Worm (Caenorhabditis elegans) whole organism, L1 larva: ENCODE data around the gene clec-185.

Experiments used
- C16A3.4 ChIP-seq: fragments of 150-350 bp; optimal IDR thresholded peaks from 2 replicates; lab custom pipeline; 2014; ENCODE audit warnings: missing biosample characterization, missing genetic modification characterization
- C34B4.2 ChIP-seq: sonication (generic microtip); optimal IDR thresholded peaks from 2 replicates; lab custom pipeline; 2017; ENCODE audit warnings: mild to moderate bottlenecking, missing genetic modification characterization, missing compliant biosample characterization
- Y116A8C.19 ChIP-seq: sonication (generic microtip); optimal IDR thresholded peaks from 2 replicates; lab custom pipeline; 2016; ENCODE audit warnings: missing compliant biosample characterization, missing genetic modification characterization, borderline replicate concordance
- alr-1 ChIP-seq: fragments of 200-800 bp; sonication (Bioruptor generic); optimal IDR thresholded peaks from 2 replicates; lab custom pipeline; 2018; ENCODE audit warnings: borderline replicate concordance, mild to moderate bottlenecking, missing genetic modification characterization, missing compliant biosample characterization
- ama-1 ChIP-seq: fragments of 150-350 bp; optimal IDR thresholded peaks from 2 replicates; lab custom pipeline; 2014
- ceh-90 ChIP-seq: sonication (generic microtip); optimal IDR thresholded peaks from 2 replicates; lab custom pipeline; 2016; ENCODE audit warnings: missing genetic modification characterization, missing compliant biosample characterization
- dpl-1 ChIP-seq, 3 experiments: fragments of 150-350 bp in 2 of 3; sonication (generic microtip) in 1 of 3; optimal IDR thresholded peaks; 2 replicates each; lab custom pipeline; 2014 to 2017; ENCODE audit warnings: missing biosample characterization in 3 of 3, missing genetic modification characterization in 3 of 3, missing genetic modification reagents in 3 of 3
- efl-1 ChIP-seq, 4 experiments: fragments of 150-350 bp; optimal IDR thresholded peaks in 3 of 4; peaks in 1 of 4; 1 replicate in 1 of 4; 2 replicates in 3 of 4; lab custom pipeline; 2014; ENCODE audit warnings: missing biosample characterization in 2 of 4, missing genetic modification characterization in 2 of 4, missing genetic modification reagents in 2 of 4
- efl-3 ChIP-seq: fragments of 200-800 bp; sonication (Bioruptor generic); optimal IDR thresholded peaks from 2 replicates; lab custom pipeline; 2018; ENCODE audit warnings: mild to moderate bottlenecking, missing genetic modification characterization, missing compliant biosample characterization
- egl-13 ChIP-seq: sonication (generic microtip); optimal IDR thresholded peaks from 2 replicates; lab custom pipeline; 2016; ENCODE audit warnings: missing genotype, missing genetic modification reagents, missing genetic modification characterization, missing compliant biosample characterization
- ets-5 ChIP-seq: fragments of 200-800 bp; sonication (Bioruptor generic); IDR thresholded peaks from 2 replicates; pipeline ENCODE4 v1.3.6; 2022; ENCODE audit warnings: missing genetic modification characterization, missing compliant biosample characterization
- fkh-8 ChIP-seq: sonication (generic microtip); optimal IDR thresholded peaks from 2 replicates; lab custom pipeline; 2016; ENCODE audit warnings: mild to moderate bottlenecking, missing genetic modification characterization, missing compliant biosample characterization
- fos-1 ChIP-seq: fragments of 150-350 bp; optimal IDR thresholded peaks from 2 replicates; lab custom pipeline; 2014; ENCODE audit warnings: missing biosample characterization, missing genetic modification characterization
- grh-1 ChIP-seq: fragments of 200-800 bp; sonication (Bioruptor generic); IDR thresholded peaks from 2 replicates; pipeline ENCODE4 v1.3.6; 2022; ENCODE audit warnings: missing genetic modification reagents, missing genetic modification characterization, missing compliant biosample characterization
- isw-1 ChIP-seq: fragments of 200-800 bp; sonication (Bioruptor generic); IDR thresholded peaks from 2 replicates; pipeline ENCODE4 v1.3.6; 2022; ENCODE audit warnings: missing genetic modification characterization, missing compliant biosample characterization
- jun-1 ChIP-seq: fragments of 150-350 bp; optimal IDR thresholded peaks from 2 replicates; lab custom pipeline; 2014; ENCODE audit warnings: missing biosample characterization, missing genetic modification reagents, missing genetic modification characterization
- lin-13 ChIP-seq: fragments of 150-350 bp; optimal IDR thresholded peaks from 2 replicates; lab custom pipeline; 2014; ENCODE audit warnings: missing biosample characterization, missing genetic modification reagents, missing genetic modification characterization
- lin-35 ChIP-seq, 2 experiments: fragments of 150-350 bp; optimal IDR thresholded peaks; 2 replicates each; lab custom pipeline; 2014; ENCODE audit warnings: missing biosample characterization in 2 of 2, missing genetic modification characterization in 2 of 2, missing genetic modification reagents in 2 of 2
- lin-39 ChIP-seq: fragments of 150-350 bp; optimal IDR thresholded peaks from 2 replicates; lab custom pipeline; 2014; ENCODE audit warnings: missing biosample characterization, missing genetic modification reagents, missing genetic modification characterization
- lir-3 ChIP-seq: sonication (generic microtip); optimal IDR thresholded peaks from 2 replicates; lab custom pipeline; 2016; ENCODE audit warnings: mild to moderate bottlenecking, missing genetic modification characterization, moderate library complexity, missing compliant biosample characterization; ENCODE audit not compliant: poor library complexity
- lsy-2 ChIP-seq, 2 experiments: fragments of 150-350 bp; optimal IDR thresholded peaks; 2 replicates each; lab custom pipeline; 2014; ENCODE audit warnings: missing biosample characterization in 2 of 2, missing genetic modification characterization in 2 of 2
- mdl-1 ChIP-seq, 2 experiments: fragments of 150-350 bp; optimal IDR thresholded peaks; 2 replicates each; lab custom pipeline; 2014 to 2017; ENCODE audit warnings: missing biosample characterization in 2 of 2, missing genetic modification characterization in 2 of 2, inconsistent platforms in 1 of 2
- nhr-28 ChIP-seq: fragments of 150-350 bp; optimal IDR thresholded peaks from 2 replicates; lab custom pipeline; 2014; ENCODE audit warnings: missing biosample characterization, missing genetic modification characterization
- nhr-47 ChIP-seq: sonication (generic microtip); optimal IDR thresholded peaks from 2 replicates; lab custom pipeline; 2016; ENCODE audit warnings: mild to moderate bottlenecking, missing genetic modification characterization, moderate library complexity, missing compliant biosample characterization
- nhr-84 ChIP-seq: sonication (generic microtip); optimal IDR thresholded peaks from 2 replicates; lab custom pipeline; 2017; ENCODE audit warnings: missing biosample characterization, missing genetic modification characterization
- nhr-90 ChIP-seq: sonication (generic microtip); optimal IDR thresholded peaks from 2 replicates; lab custom pipeline; 2016; ENCODE audit warnings: mild to moderate bottlenecking, missing genetic modification characterization, missing compliant biosample characterization; ENCODE audit not compliant: poor library complexity
- pag-3 ChIP-seq: sonication (generic microtip); optimal IDR thresholded peaks from 2 replicates; lab custom pipeline; 2017; ENCODE audit warnings: missing genetic modification characterization, mild to moderate bottlenecking, missing compliant biosample characterization, antibody characterized with exemption, borderline replicate concordance; ENCODE audit not compliant: insufficient read depth
- rnt-1 ChIP-seq: sonication (generic microtip); optimal IDR thresholded peaks from 2 replicates; lab custom pipeline; 2016; ENCODE audit warnings: mild to moderate bottlenecking, missing genetic modification characterization, moderate library complexity, missing compliant biosample characterization
- skn-1 ChIP-seq: fragments of 150-350 bp; optimal IDR thresholded peaks from 2 replicates; lab custom pipeline; 2014; ENCODE audit warnings: missing biosample characterization, missing genetic modification characterization
- snpc-4 ChIP-seq: fragments of 150-350 bp; optimal IDR thresholded peaks from 2 replicates; lab custom pipeline; 2014; ENCODE audit warnings: missing biosample characterization, missing genetic modification characterization
- snu-23 ChIP-seq: sonication (generic microtip); optimal IDR thresholded peaks from 2 replicates; lab custom pipeline; 2016; ENCODE audit warnings: missing genetic modification characterization, missing compliant biosample characterization
- sup-37 ChIP-seq: fragments of 200-800 bp; sonication (Bioruptor generic); optimal IDR thresholded peaks from 2 replicates; lab custom pipeline; 2018; ENCODE audit warnings: mild to moderate bottlenecking, missing genetic modification characterization, missing compliant biosample characterization
- tbx-2 ChIP-seq: sonication (generic microtip); optimal IDR thresholded peaks from 2 replicates; lab custom pipeline; 2016; ENCODE audit warnings: missing genetic modification characterization, missing compliant biosample characterization
- tlp-1 ChIP-seq: fragments of 150-350 bp; optimal IDR thresholded peaks from 2 replicates; lab custom pipeline; 2014; ENCODE audit warnings: missing biosample characterization, missing genetic modification characterization
- unc-130 ChIP-seq: fragments of 150-350 bp; optimal IDR thresholded peaks from 2 replicates; lab custom pipeline; 2017; ENCODE audit warnings: missing biosample characterization, missing genetic modification characterization, inconsistent platforms
- unc-62 ChIP-seq: fragments of 150-350 bp; optimal IDR thresholded peaks from 2 replicates; lab custom pipeline; 2014; ENCODE audit warnings: missing biosample characterization, missing genetic modification reagents, missing genetic modification characterization
- unc-86 ChIP-seq: sonication (generic microtip); optimal IDR thresholded peaks from 2 replicates; lab custom pipeline; 2016; ENCODE audit warnings: missing genetic modification characterization, missing compliant biosample characterization
- unc-98 ChIP-seq: fragments of 200-800 bp; sonication (Bioruptor generic); IDR thresholded peaks from 2 replicates; pipeline ENCODE4 v1.3.6; 2022; ENCODE audit warnings: missing genetic modification characterization, missing compliant biosample characterization
- zag-1 ChIP-seq: fragments of 150-350 bp; optimal IDR thresholded peaks from 2 replicates; lab custom pipeline; 2014; ENCODE audit warnings: missing biosample characterization, missing genetic modification characterization
- ztf-4 ChIP-seq: fragments of 150-350 bp; optimal IDR thresholded peaks from 2 replicates; lab custom pipeline; 2014; ENCODE audit warnings: missing biosample characterization, missing genetic modification characterization

The clec-185 gene

ce11 chrIV:12391003-12391637 is 47.3 kb upstream of the clec-185 start, which contains the start of the genes rps-23 and dpm-3 (continued):
- peak; percentile 20 for TF ChIP-seq ama-1 (lab: Kevin White, UChicago)
- TF ChIP-seq snu-23: peak; percentile 96
- TF ChIP-seq sup-37 (GFP tag; lab: Kevin White, UChicago): peak; percentile 74
- peak; percentile 96 for TF ChIP-seq nhr-47
- peak; percentile 95 for TF ChIP-seq skn-1 (tag; lab: Kevin White, UChicago)
- no peak for TF ChIP-seq alr-1 (tag; lab: Kevin White, UChicago)
- TF ChIP-seq unc-130 (tag; lab: Kevin White, UChicago): peak; percentile 98
- peak; percentile 10 for TF ChIP-seq efl-3 (GFP tag; lab: Kevin White, UChicago)
- TF ChIP-seq unc-62: no peak
- TF ChIP-seq tbx-2 (tag; lab: Kevin White, UChicago): peak; percentile 95
- TF ChIP-seq zag-1 (tag; lab: Kevin White, UChicago): peak; percentile 65
- peak; percentile 91 for TF ChIP-seq unc-86
- TF ChIP-seq ceh-90 (tag; lab: Kevin White, UChicago): peak; percentile 85
- peak; percentile 83 for TF ChIP-seq ztf-4 (tag; lab: Kevin White, UChicago)
- peak; percentile 96 for TF ChIP-seq lir-3 (tag; lab: Kevin White, UChicago)
- no peak for TF ChIP-seq C34B4.2
- peak; percentile 91 for TF ChIP-seq fos-1 (tag; lab: Kevin White, UChicago)
- TF ChIP-seq grh-1 (GFP tag; lab: Robert Waterston, UW): peak; percentile 90
- TF ChIP-seq nhr-28 (tag; lab: Kevin White, UChicago): no peak
- TF ChIP-seq mdl-1 (tag; optimal IDR thresholded peaks at IDR 0.05; lab: Kevin White, UChicago): peak in 1 of 2 experiments; percentile 87
- TF ChIP-seq fkh-8 (tag; lab: Kevin White, UChicago): peak; percentile 98
- no peak for TF ChIP-seq tlp-1
- no peak for TF ChIP-seq ets-5 (GFP tag; lab: Robert Waterston, UW)
- peak; percentile 97 for TF ChIP-seq C16A3.4 (tag; lab: Kevin White, UChicago)
- TF ChIP-seq lin-13: peak; percentile 93
- peak; percentile 86 for TF ChIP-seq jun-1 (tag; lab: Kevin White, UChicago)
- peak; percentile 93 to 96 for TF ChIP-seq efl-1 (optimal IDR thresholded peaks at IDR 0.05; lab: Kevin White, UChicago)
- peak; percentile 87 to 98 for TF ChIP-seq efl-1 (GFP tag; optimal IDR thresholded peaks at IDR 0.05 in 1 of 2; lab: Kevin White, UChicago)
- peak; percentile 53 for TF ChIP-seq Y116A8C.19 (tag; lab: Kevin White, UChicago)
- TF ChIP-seq lin-39 (tag; lab: Kevin White, UChicago): peak; percentile 85
- TF ChIP-seq dpl-1 (GFP tag; optimal IDR thresholded peaks at IDR 0.05; lab: Kevin White, UChicago): peak; percentile 83 to 88 (median 87)
- peak; percentile 88 to 93 for TF ChIP-seq lin-35 (GFP tag; optimal IDR thresholded peaks at IDR 0.05; lab: Kevin White, UChicago)
- peak; percentile 99 for TF ChIP-seq rnt-1 (tag; lab: Kevin White, UChicago)
- TF ChIP-seq unc-98 (GFP tag; lab: Robert Waterston, UW): peak; percentile 90
- peak; percentile 100 for TF ChIP-seq lsy-2 (tag; optimal IDR thresholded peaks at IDR 0.05; lab: Kevin White, UChicago)
- TF ChIP-seq egl-13: peak; percentile 91
- peak; percentile 8 for TF ChIP-seq pag-3 (tag; lab: Kevin White, UChicago)
- peak; percentile 75 for TF ChIP-seq snpc-4 (tag; lab: Kevin White, UChicago)
- no peak for TF ChIP-seq nhr-84 (tag; lab: Kevin White, UChicago)
- peak; percentile 97 for TF ChIP-seq isw-1 (GFP tag; lab: Robert Waterston, UW)
- peak; percentile 95 for TF ChIP-seq nhr-90 (tag; lab: Kevin White, UChicago)
